Worm (Caenorhabditis elegans) whole organism, L4 larva: Measurements from ENCODE around the gene cpg-19.

Experiments
- egl-43 ChIP-seq: fragments of 200-800 bp; sonication (Bioruptor generic); IDR thresholded peaks from 2 replicates; pipeline ENCODE4 v1.3.6; 2022; ENCODE audit warnings: missing genetic modification reagents, missing genetic modification characterization, missing compliant biosample characterization
- fkh-10 ChIP-seq: fragments of 150-350 bp; optimal IDR thresholded peaks from 2 replicates; lab custom pipeline; 2014; ENCODE audit warnings: missing biosample characterization, missing genetic modification reagents, missing genetic modification characterization
- pha-4 ChIP-seq, 2 experiments: fragments of 150-350 bp in 1 of 2; fragments of 200-800 bp in 1 of 2; sonication (Bioruptor generic) in 1 of 2; IDR thresholded peaks in 1 of 2; optimal IDR thresholded peaks in 1 of 2; 2 replicates each; pipeline versions ENCODE4 v1.3.6 to Lab custom; 2014 to 2022; ENCODE audit warnings: missing genetic modification characterization in 2 of 2, missing genetic modification reagents in 2 of 2, missing biosample characterization in 1 of 2, missing compliant biosample characterization in 1 of 2

DNA sequence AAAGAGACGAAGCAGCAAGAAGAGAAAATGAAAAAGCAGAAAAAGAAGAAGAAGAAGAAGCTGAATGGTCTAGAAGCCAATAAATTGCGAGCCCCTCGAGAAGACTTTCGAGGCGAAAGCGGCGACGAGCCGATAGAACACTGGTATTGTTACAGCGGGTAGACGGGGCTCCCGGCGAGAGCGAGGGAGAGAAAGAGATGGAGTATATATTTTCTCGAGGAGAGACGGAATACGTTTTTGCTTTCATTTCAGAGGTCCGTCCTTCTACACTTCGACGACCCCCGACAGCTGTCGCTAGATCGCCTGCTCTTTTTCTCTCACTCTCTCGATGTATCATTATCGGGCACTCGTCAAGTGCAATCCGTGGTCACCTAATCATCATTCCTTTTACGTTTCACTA, 33.7 kb downstream of the cpg-19 start:
- TF ChIP-seq egl-43 (GFP tag; lab: Robert Waterston, UW) (no peak), fkh-10 (GFP tag; lab: Kevin White, UChicago) (no peak), pha-4 (GFP tag; IDR thresholded peaks at IDR 0.05; lab: Robert Waterston, UW) (no peak), pha-4 (tag; optimal IDR thresholded peaks at IDR 0.05; lab: Kevin White, UChicago) (no peak)
